Worm (Caenorhabditis elegans): ENCODE results near the gene F58A4.2.

ce11 chrIII:9612097-9612496 lies 11.6 kb upstream of the F58A4.2 start, which contains the start of gene bbs-4:
- TF ChIP-seq elt-3 (tag; optimal IDR thresholded peaks at IDR 0.05), result no peak
- TF ChIP-seq ces-1 (GFP tag; optimal IDR thresholded peaks at IDR 0.05), result no peak
- no peak for TF ChIP-seq lin-13 (GFP tag; optimal IDR thresholded peaks at IDR 0.05)
- TF ChIP-seq ztf-11 (tag; optimal IDR thresholded peaks at IDR 0.05), result no peak
- TF ChIP-seq pqm-1 (tag; optimal IDR thresholded peaks at IDR 0.05), result no peak
- TF ChIP-seq ceh-82 (tag; optimal IDR thresholded peaks at IDR 0.05), result no peak
- no peak for TF ChIP-seq mdl-1 (tag; optimal IDR thresholded peaks at IDR 0.05)
- TF ChIP-seq jun-1 (tag; optimal IDR thresholded peaks at IDR 0.05), result no peak
- TF ChIP-seq lin-15B (tag; optimal IDR thresholded peaks at IDR 0.05), result no peak

Data from whole organism, L1 larva.